Worm (Caenorhabditis elegans) whole organism, late embryonic: ENCODE results near the gene pptr-2.
A peak's percentile ranks its signal among the peaks of the same experiment; 100 is the strongest.

Source experiments
- C08G9.2 ChIP-seq: sonication (generic microtip); optimal IDR thresholded peaks from 2 replicates; lab custom pipeline; 2016; ENCODE audit warnings: mild to moderate bottlenecking, missing genetic modification characterization, moderate library complexity, missing compliant biosample characterization
- C38D4.7 ChIP-seq: fragments of 200-800 bp; sonication (Bioruptor generic); optimal IDR thresholded peaks from 2 replicates; lab custom pipeline; 2018; ENCODE audit warnings: mild to moderate bottlenecking, missing genetic modification characterization, moderate library complexity, missing compliant biosample characterization
- F13H6.1 ChIP-seq: sonication (generic microtip); optimal IDR thresholded peaks from 2 replicates; lab custom pipeline; 2016; ENCODE audit warnings: missing genetic modification characterization, missing compliant biosample characterization
- K02D7.2 ChIP-seq: sonication (generic microtip); optimal IDR thresholded peaks from 2 replicates; lab custom pipeline; 2017; ENCODE audit warnings: mild to moderate bottlenecking, missing genetic modification characterization, missing compliant biosample characterization
- ahr-1 ChIP-seq: sonication (generic microtip); optimal IDR thresholded peaks from 2 replicates; lab custom pipeline; 2016; ENCODE audit warnings: missing genetic modification characterization, missing compliant biosample characterization
- ama-1 ChIP-seq: fragments of 150-350 bp; optimal IDR thresholded peaks from 2 replicates; lab custom pipeline; 2014
- ceh-14 ChIP-seq: sonication (generic microtip); optimal IDR thresholded peaks from 2 replicates; lab custom pipeline; 2016; ENCODE audit warnings: missing genotype, missing genetic modification characterization, missing compliant biosample characterization
- ceh-19 ChIP-seq: fragments of 200-800 bp; sonication (Bioruptor generic); optimal IDR thresholded peaks from 2 replicates; lab custom pipeline; 2018; ENCODE audit warnings: mild to moderate bottlenecking, missing genetic modification characterization, missing compliant biosample characterization
- ceh-2 ChIP-seq: sonication (generic microtip); optimal IDR thresholded peaks from 2 replicates; lab custom pipeline; 2016; ENCODE audit warnings: missing genotype, missing genetic modification characterization, missing compliant biosample characterization
- ceh-22 ChIP-seq: sonication (generic microtip); optimal IDR thresholded peaks from 2 replicates; lab custom pipeline; 2017; ENCODE audit warnings: missing biosample characterization, missing genetic modification characterization
- ceh-24 ChIP-seq: sonication (generic microtip); optimal IDR thresholded peaks from 2 replicates; lab custom pipeline; 2016; ENCODE audit warnings: mild to moderate bottlenecking, missing genetic modification characterization, missing compliant biosample characterization
- ceh-34 ChIP-seq: sonication (generic microtip); optimal IDR thresholded peaks from 2 replicates; lab custom pipeline; 2016; ENCODE audit warnings: mild to moderate bottlenecking, missing genetic modification characterization, missing compliant biosample characterization
- che-1 ChIP-seq: sonication (generic microtip); optimal IDR thresholded peaks from 2 replicates; lab custom pipeline; 2016; ENCODE audit warnings: mild to moderate bottlenecking, missing genetic modification characterization, missing compliant biosample characterization
- elt-4 ChIP-seq: sonication (generic microtip); optimal IDR thresholded peaks from 2 replicates; lab custom pipeline; 2016; ENCODE audit warnings: missing genetic modification characterization, missing compliant biosample characterization
- ets-4 ChIP-seq: sonication (generic microtip); optimal IDR thresholded peaks from 2 replicates; lab custom pipeline; 2016; ENCODE audit warnings: missing genetic modification characterization, missing compliant biosample characterization
- fax-1 ChIP-seq: sonication (generic microtip); optimal IDR thresholded peaks from 2 replicates; lab custom pipeline; 2016; ENCODE audit warnings: missing genotype, missing genetic modification characterization, missing compliant biosample characterization
- fkh-6 ChIP-seq: sonication (generic microtip); optimal IDR thresholded peaks from 2 replicates; lab custom pipeline; 2016; ENCODE audit warnings: missing genetic modification characterization, missing compliant biosample characterization
- hlh-13 ChIP-seq: fragments of 200-800 bp; sonication (Bioruptor generic); optimal IDR thresholded peaks from 2 replicates; lab custom pipeline; 2018; ENCODE audit warnings: mild to moderate bottlenecking, missing genetic modification characterization, missing compliant biosample characterization
- hlh-6 ChIP-seq: sonication (generic microtip); optimal IDR thresholded peaks from 2 replicates; lab custom pipeline; 2016; ENCODE audit warnings: missing genotype, missing genetic modification characterization, missing compliant biosample characterization
- lin-11 ChIP-seq: fragments of 200-800 bp; sonication (Bioruptor generic); optimal IDR thresholded peaks from 2 replicates; lab custom pipeline; 2018; ENCODE audit warnings: mild to moderate bottlenecking, missing genetic modification characterization, missing compliant biosample characterization
- madf-2 ChIP-seq: sonication (generic microtip); optimal IDR thresholded peaks from 2 replicates; lab custom pipeline; 2017; ENCODE audit warnings: missing genetic modification characterization, missing compliant biosample characterization
- nfya-1 ChIP-seq: sonication (generic microtip); optimal IDR thresholded peaks from 2 replicates; lab custom pipeline; 2017; ENCODE audit warnings: missing genetic modification characterization, mild to moderate bottlenecking, missing compliant biosample characterization, antibody characterized with exemption, moderate library complexity
- odd-2 ChIP-seq: sonication (generic microtip); optimal IDR thresholded peaks from 2 replicates; lab custom pipeline; 2017; ENCODE audit warnings: antibody characterized with exemption, mild to moderate bottlenecking, missing genetic modification characterization, missing compliant biosample characterization
- pag-3 ChIP-seq: sonication (generic microtip); optimal IDR thresholded peaks from 2 replicates; lab custom pipeline; 2016; ENCODE audit warnings: missing compliant biosample characterization, missing genetic modification characterization, borderline replicate concordance
- pha-4 ChIP-seq: fragments of 150-350 bp; optimal IDR thresholded peaks from 2 replicates; lab custom pipeline; 2018; ENCODE audit warnings: missing biosample characterization, missing genetic modification reagents, missing genetic modification characterization
- pros-1 ChIP-seq: fragments of 150-350 bp; optimal IDR thresholded peaks from 2 replicates; lab custom pipeline; 2014; ENCODE audit warnings: missing biosample characterization, missing genetic modification reagents, missing genetic modification characterization
- ref-2 ChIP-seq: sonication (generic microtip); optimal IDR thresholded peaks from 2 replicates; lab custom pipeline; 2016; ENCODE audit warnings: missing genetic modification characterization, missing compliant biosample characterization
- rnt-1 ChIP-seq: sonication (generic microtip); optimal IDR thresholded peaks from 2 replicates; lab custom pipeline; 2016; ENCODE audit warnings: missing genetic modification characterization, missing compliant biosample characterization
- sox-2 ChIP-seq: fragments of 200-800 bp; sonication (Bioruptor generic); IDR thresholded peaks from 2 replicates; pipeline ENCODE4 v1.3.6; 2022; ENCODE audit warnings: missing genetic modification reagents, missing genetic modification characterization, missing compliant biosample characterization
- sox-4 ChIP-seq: sonication (generic microtip); optimal IDR thresholded peaks from 2 replicates; lab custom pipeline; 2017; ENCODE audit warnings: mild to moderate bottlenecking, missing genetic modification characterization, inconsistent platforms, missing compliant biosample characterization
- tbx-2 ChIP-seq: sonication (generic microtip); optimal IDR thresholded peaks from 2 replicates; lab custom pipeline; 2016; ENCODE audit warnings: missing genetic modification characterization, missing compliant biosample characterization
- tbx-7 ChIP-seq: sonication (generic microtip); optimal IDR thresholded peaks from 2 replicates; lab custom pipeline; 2016; ENCODE audit warnings: missing genotype, missing genetic modification characterization, missing compliant biosample characterization
- ttx-3 ChIP-seq: sonication (generic microtip); optimal IDR thresholded peaks from 2 replicates; lab custom pipeline; 2016; ENCODE audit warnings: missing genetic modification reagents, missing genetic modification characterization, missing compliant biosample characterization
- unc-3 ChIP-seq, 2 experiments: fragments of 200-800 bp in 1 of 2; sonication (Bioruptor generic) in 1 of 2; sonication (generic microtip) in 1 of 2; conservative IDR thresholded peaks in 1 of 2; optimal IDR thresholded peaks in 1 of 2; 2 replicates each; pipeline versions ENCODE4 v1.3.6 to Lab custom; 2016 to 2022; ENCODE audit warnings: missing compliant biosample characterization in 2 of 2, missing genetic modification characterization in 2 of 2, missing genetic modification reagents in 1 of 2
- unc-42 ChIP-seq: sonication (generic microtip); optimal IDR thresholded peaks from 2 replicates; lab custom pipeline; 2016; ENCODE audit warnings: missing genotype, missing genetic modification characterization, missing compliant biosample characterization
- unc-86 ChIP-seq: sonication (generic microtip); optimal IDR thresholded peaks from 2 replicates; lab custom pipeline; 2016; ENCODE audit warnings: missing genetic modification characterization, missing compliant biosample characterization
- zip-5 ChIP-seq: sonication (generic microtip); optimal IDR thresholded peaks from 2 replicates; lab custom pipeline; 2016; ENCODE audit warnings: missing genetic modification characterization, missing compliant biosample characterization
- ztf-16 ChIP-seq: sonication (generic microtip); optimal IDR thresholded peaks from 2 replicates; lab custom pipeline; 2017; ENCODE audit warnings: missing genetic modification characterization, missing compliant biosample characterization

Gene pptr-2

ce11 chrV:11039379-11039954 lies 4.7 kb upstream of the pptr-2 start, which contains the start of gene pak-2 (continued):
- TF ChIP-seq pha-4 (tag; lab: Kevin White, UChicago): no peak
- TF ChIP-seq unc-86 (tag; lab: Kevin White, UChicago): peak; percentile 61
- no peak for TF ChIP-seq pag-3 (tag; lab: Kevin White, UChicago)
- TF ChIP-seq C38D4.7 (GFP tag; lab: Kevin White, UChicago): peak; percentile 14
- TF ChIP-seq ama-1 (lab: Kevin White, UChicago): no peak
- peak; percentile 47 for TF ChIP-seq ttx-3
- TF ChIP-seq odd-2 (tag; lab: Kevin White, UChicago): no peak
- peak; percentile 90 for TF ChIP-seq tbx-7 (tag; lab: Kevin White, UChicago)
- TF ChIP-seq tbx-2 (tag; lab: Kevin White, UChicago): peak; percentile 98
- no peak for TF ChIP-seq ceh-24
- TF ChIP-seq K02D7.2 (tag; lab: Kevin White, UChicago): peak; percentile 62
- TF ChIP-seq madf-2 (tag; lab: Kevin White, UChicago): peak; percentile 45
- no peak for TF ChIP-seq sox-2 (GFP tag; lab: Robert Waterston, UW)
- peak; percentile 59 for TF ChIP-seq ceh-19 (GFP tag; lab: Kevin White, UChicago)
- no peak for TF ChIP-seq ceh-22 (tag; lab: Kevin White, UChicago)
- TF ChIP-seq rnt-1 (tag; lab: Kevin White, UChicago): peak; percentile 94
- TF ChIP-seq unc-3 (GFP tag; conservative IDR thresholded peaks at IDR 0.05; lab: Robert Waterston, UW): no peak
- TF ChIP-seq unc-3 (tag; optimal IDR thresholded peaks at IDR 0.05; lab: Kevin White, UChicago): peak; percentile 77
- peak; percentile 91 for TF ChIP-seq F13H6.1 (tag; lab: Kevin White, UChicago)
- no peak for TF ChIP-seq lin-11 (tag; lab: Kevin White, UChicago)
- TF ChIP-seq unc-42 (tag; lab: Kevin White, UChicago): peak; percentile 92
- peak; percentile 75 for TF ChIP-seq fkh-6
- TF ChIP-seq ahr-1: peak; percentile 77
- TF ChIP-seq hlh-13 (GFP tag; lab: Kevin White, UChicago): no peak
- peak; percentile 73 for TF ChIP-seq hlh-6 (tag; lab: Kevin White, UChicago)
- peak; percentile 97 for TF ChIP-seq ets-4 (tag; lab: Kevin White, UChicago)
- TF ChIP-seq pros-1: no peak

ce11 chrV:11033241-11033640 lies 1.5 kb downstream of the pptr-2 start:
- TF ChIP-seq ceh-14 (tag; lab: Kevin White, UChicago): no peak
- no peak for TF ChIP-seq sox-4 (tag; lab: Kevin White, UChicago)
- no peak for TF ChIP-seq ceh-34 (tag; lab: Kevin White, UChicago)
- no peak for TF ChIP-seq nfya-1 (tag; lab: Kevin White, UChicago)
- TF ChIP-seq ref-2: no peak
- no peak for TF ChIP-seq madf-2 (tag; lab: Kevin White, UChicago)
- TF ChIP-seq unc-42 (tag; lab: Kevin White, UChicago): no peak
- no peak for TF ChIP-seq ets-4 (tag; lab: Kevin White, UChicago)
- no peak for TF ChIP-seq pros-1
- no peak for TF ChIP-seq lin-11 (tag; lab: Kevin White, UChicago)
- TF ChIP-seq ceh-2 (tag; lab: Kevin White, UChicago): no peak
- TF ChIP-seq C08G9.2 (tag; lab: Kevin White, UChicago): no peak
- no peak for TF ChIP-seq che-1 (tag; lab: Kevin White, UChicago)

- TF ChIP-seq F13H6.1 (tag; lab: Kevin White, UChicago): no peak
- TF ChIP-seq sox-2 (GFP tag; lab: Robert Waterston, UW): no peak
- TF ChIP-seq unc-86 (tag; lab: Kevin White, UChicago): no peak
- no peak for TF ChIP-seq elt-4 (tag; lab: Kevin White, UChicago)
- TF ChIP-seq zip-5 (tag; lab: Kevin White, UChicago): no peak
- TF ChIP-seq ztf-16 (tag; lab: Kevin White, UChicago): no peak
- TF ChIP-seq che-1 (tag; lab: Kevin White, UChicago): no peak
- TF ChIP-seq nfya-1 (tag; lab: Kevin White, UChicago): no peak
- no peak for TF ChIP-seq tbx-7 (tag; lab: Kevin White, UChicago)
- TF ChIP-seq K02D7.2 (tag; lab: Kevin White, UChicago): no peak
- TF ChIP-seq ets-4 (tag; lab: Kevin White, UChicago): no peak
- no peak for TF ChIP-seq C08G9.2 (tag; lab: Kevin White, UChicago)
- no peak for TF ChIP-seq fax-1
These were observed 4.1 kb downstream of the pptr-2 start for ce11 chrV:11030675-11031074.
